Fruit fly (Drosophila melanogaster) S2 (cell line): ENCODE results near the gene CG34354.

ENCODE experiments used
- CG8478 ChIP-seq: fragments of >200 bp; optimal IDR thresholded peaks from 2 replicates; lab custom pipeline; 2018
- CTCF ChIP-seq, 2 experiments: fragments of >200 bp; optimal IDR thresholded peaks; 2 replicates each; lab custom pipeline; 2018

dm6 chr3R:28237797-28238196, 91.1 kb downstream of the CG34354 start:
- TF ChIP-seq CG8478: no peak
- TF ChIP-seq CTCF (optimal IDR thresholded peaks at IDR 0.05; lab: Kevin White, UChicago): no peak
